Worm (Caenorhabditis elegans) whole organism, L1 larva: ENCODE measurements around the gene ger-1.

ENCODE experiments used
- C16A3.4 ChIP-seq: fragments of 150-350 bp; optimal IDR thresholded peaks from 2 replicates; lab custom pipeline; 2014; ENCODE audit warnings: missing biosample characterization, missing genetic modification characterization
- aha-1 ChIP-seq: fragments of 150-350 bp; optimal IDR thresholded peaks from 2 replicates; lab custom pipeline; 2014; ENCODE audit warnings: missing biosample characterization, missing genetic modification characterization
- aly-2 ChIP-seq: fragments of 150-350 bp; optimal IDR thresholded peaks from 2 replicates; lab custom pipeline; 2014; ENCODE audit warnings: missing biosample characterization, missing genetic modification characterization
- blmp-1 ChIP-seq: fragments of 150-350 bp; optimal IDR thresholded peaks from 2 replicates; lab custom pipeline; 2014; ENCODE audit warnings: missing biosample characterization, missing genetic modification characterization
- ceh-63 ChIP-seq: fragments of 200-800 bp; sonication (Bioruptor generic); optimal IDR thresholded peaks from 2 replicates; lab custom pipeline; 2018; ENCODE audit warnings: mild to moderate bottlenecking, missing genetic modification characterization, missing compliant biosample characterization
- ceh-82 ChIP-seq, 3 experiments: fragments of 150-350 bp in 1 of 3; sonication (generic microtip) in 2 of 3; optimal IDR thresholded peaks; 2 replicates each; lab custom pipeline; 2014 to 2017; ENCODE audit warnings: missing biosample characterization in 3 of 3, missing genetic modification characterization in 3 of 3
- ceh-88 ChIP-seq: fragments of 200-800 bp; sonication (Bioruptor generic); IDR thresholded peaks from 2 replicates; pipeline ENCODE4 v1.3.6; 2022; ENCODE audit warnings: missing genetic modification characterization, missing compliant biosample characterization
- ces-1 ChIP-seq: fragments of 150-350 bp; optimal IDR thresholded peaks from 2 replicates; lab custom pipeline; 2014; ENCODE audit warnings: missing biosample characterization, missing genetic modification reagents, missing genetic modification characterization
- dpl-1 ChIP-seq, 3 experiments: fragments of 150-350 bp in 2 of 3; sonication (generic microtip) in 1 of 3; optimal IDR thresholded peaks; 2 replicates each; lab custom pipeline; 2014 to 2017; ENCODE audit warnings: missing biosample characterization in 3 of 3, missing genetic modification characterization in 3 of 3, missing genetic modification reagents in 3 of 3
- efl-1 ChIP-seq, 4 experiments: fragments of 150-350 bp; optimal IDR thresholded peaks in 3 of 4; peaks in 1 of 4; 1 replicate in 1 of 4; 2 replicates in 3 of 4; lab custom pipeline; 2014; ENCODE audit warnings: missing biosample characterization in 2 of 4, missing genetic modification characterization in 2 of 4, missing genetic modification reagents in 2 of 4
- efl-3 ChIP-seq: fragments of 200-800 bp; sonication (Bioruptor generic); optimal IDR thresholded peaks from 2 replicates; lab custom pipeline; 2018; ENCODE audit warnings: mild to moderate bottlenecking, missing genetic modification characterization, missing compliant biosample characterization
- elt-3 ChIP-seq, 6 experiments: fragments of 150-350 bp in 1 of 6; sonication (generic microtip); optimal IDR thresholded peaks; 2 replicates each; lab custom pipeline; 2017 to 2018; ENCODE audit warnings: missing biosample characterization in 6 of 6, missing genetic modification characterization in 6 of 6, inconsistent platforms in 1 of 6
- ets-5 ChIP-seq: fragments of 200-800 bp; sonication (Bioruptor generic); IDR thresholded peaks from 2 replicates; pipeline ENCODE4 v1.3.6; 2022; ENCODE audit warnings: missing genetic modification characterization, missing compliant biosample characterization
- fkh-10 ChIP-seq: sonication (generic microtip); optimal IDR thresholded peaks from 2 replicates; lab custom pipeline; 2017; ENCODE audit warnings: missing biosample characterization, missing genetic modification reagents, missing genetic modification characterization
- fkh-8 ChIP-seq: sonication (generic microtip); optimal IDR thresholded peaks from 2 replicates; lab custom pipeline; 2016; ENCODE audit warnings: mild to moderate bottlenecking, missing genetic modification characterization, missing compliant biosample characterization
- fos-1 ChIP-seq: fragments of 150-350 bp; optimal IDR thresholded peaks from 2 replicates; lab custom pipeline; 2014; ENCODE audit warnings: missing biosample characterization, missing genetic modification characterization
- hlh-17 ChIP-seq: fragments of 200-800 bp; sonication (Bioruptor generic); optimal IDR thresholded peaks from 2 replicates; lab custom pipeline; 2018; ENCODE audit warnings: missing genetic modification characterization, mild to moderate bottlenecking, missing compliant biosample characterization, moderate library complexity, borderline replicate concordance
- hlh-4 ChIP-seq: sonication (generic microtip); optimal IDR thresholded peaks from 2 replicates; lab custom pipeline; 2016; ENCODE audit warnings: mild to moderate bottlenecking, missing genetic modification characterization, missing compliant biosample characterization
- irx-1 ChIP-seq: sonication (generic microtip); optimal IDR thresholded peaks from 2 replicates; lab custom pipeline; 2016; ENCODE audit warnings: missing genetic modification characterization, missing compliant biosample characterization
- jun-1 ChIP-seq: fragments of 150-350 bp; optimal IDR thresholded peaks from 2 replicates; lab custom pipeline; 2014; ENCODE audit warnings: missing biosample characterization, missing genetic modification reagents, missing genetic modification characterization
- lin-13 ChIP-seq: fragments of 150-350 bp; optimal IDR thresholded peaks from 2 replicates; lab custom pipeline; 2014; ENCODE audit warnings: missing biosample characterization, missing genetic modification reagents, missing genetic modification characterization
- lin-15B ChIP-seq: fragments of 150-350 bp; sonication (generic microtip); optimal IDR thresholded peaks from 3 replicates; lab custom pipeline; 2014; ENCODE audit warnings: missing biosample characterization, missing genetic modification characterization
- lin-35 ChIP-seq, 2 experiments: fragments of 150-350 bp; optimal IDR thresholded peaks; 2 replicates each; lab custom pipeline; 2014; ENCODE audit warnings: missing biosample characterization in 2 of 2, missing genetic modification characterization in 2 of 2, missing genetic modification reagents in 2 of 2
- lin-39 ChIP-seq: fragments of 150-350 bp; optimal IDR thresholded peaks from 2 replicates; lab custom pipeline; 2014; ENCODE audit warnings: missing biosample characterization, missing genetic modification reagents, missing genetic modification characterization
- lir-3 ChIP-seq: sonication (generic microtip); optimal IDR thresholded peaks from 2 replicates; lab custom pipeline; 2016; ENCODE audit warnings: mild to moderate bottlenecking, missing genetic modification characterization, moderate library complexity, missing compliant biosample characterization; ENCODE audit not compliant: poor library complexity
- mef-2 ChIP-seq: fragments of 150-350 bp; optimal IDR thresholded peaks from 2 replicates; lab custom pipeline; 2014; ENCODE audit warnings: missing biosample characterization, missing genetic modification characterization
- nhr-19 ChIP-seq: fragments of 200-800 bp; sonication (Bioruptor generic); conservative IDR thresholded peaks from 2 replicates; pipeline ENCODE4 v1.3.6; 2022; ENCODE audit warnings: missing genetic modification characterization, missing compliant biosample characterization
- nhr-237 ChIP-seq: fragments of 150-350 bp; optimal IDR thresholded peaks from 2 replicates; lab custom pipeline; 2014; ENCODE audit warnings: missing biosample characterization, missing genetic modification characterization
- nhr-77 ChIP-seq: fragments of 150-350 bp; optimal IDR thresholded peaks from 2 replicates; lab custom pipeline; 2014; ENCODE audit warnings: missing biosample characterization, missing genetic modification characterization
- nhr-85 ChIP-seq: sonication (generic microtip); peaks from one replicate; lab custom pipeline; 2016; ENCODE audit warnings: missing genetic modification characterization, inconsistent platforms, missing compliant biosample characterization
- sox-4 ChIP-seq: sonication (generic microtip); optimal IDR thresholded peaks from 2 replicates; lab custom pipeline; 2016; ENCODE audit warnings: missing genetic modification characterization, missing compliant biosample characterization
- sup-37 ChIP-seq: fragments of 200-800 bp; sonication (Bioruptor generic); optimal IDR thresholded peaks from 2 replicates; lab custom pipeline; 2018; ENCODE audit warnings: mild to moderate bottlenecking, missing genetic modification characterization, missing compliant biosample characterization
- swsn-7 ChIP-seq: sonication (generic microtip); optimal IDR thresholded peaks from 2 replicates; lab custom pipeline; 2016; ENCODE audit warnings: missing genetic modification characterization, missing compliant biosample characterization
- tbx-2 ChIP-seq: sonication (generic microtip); optimal IDR thresholded peaks from 2 replicates; lab custom pipeline; 2016; ENCODE audit warnings: missing genetic modification characterization, missing compliant biosample characterization
- unc-130 ChIP-seq: fragments of 150-350 bp; optimal IDR thresholded peaks from 2 replicates; lab custom pipeline; 2017; ENCODE audit warnings: missing biosample characterization, missing genetic modification characterization, inconsistent platforms
- xbp-1 ChIP-seq: sonication (generic microtip); optimal IDR thresholded peaks from 2 replicates; lab custom pipeline; 2016; ENCODE audit warnings: missing genetic modification characterization, missing compliant biosample characterization
- zip-4 ChIP-seq: fragments of 200-800 bp; sonication (Bioruptor generic); optimal IDR thresholded peaks from 2 replicates; lab custom pipeline; 2018; ENCODE audit warnings: mild to moderate bottlenecking, missing genetic modification characterization, moderate library complexity, missing compliant biosample characterization
- ztf-11 ChIP-seq, 2 experiments: sonication (generic microtip); optimal IDR thresholded peaks; 2 replicates each; lab custom pipeline; 2016 to 2017; ENCODE audit warnings: missing genetic modification characterization in 2 of 2, missing biosample characterization in 1 of 2, missing compliant biosample characterization in 1 of 2

ger-1 gene

ce11 chrIII:7063061-7063460 is 4.2 kb downstream of the ger-1 start:
- TF ChIP-seq unc-130 (no peak), nhr-85 (no peak), hlh-4 (tag; lab: Kevin White, UChicago) (no peak), ces-1 (GFP tag; lab: Kevin White, UChicago) (no peak), mef-2 (tag; lab: Kevin White, UChicago) (no peak), ceh-82 (tag; optimal IDR thresholded peaks at IDR 0.05; lab: Kevin White, UChicago) (no peak), blmp-1 (tag; lab: Kevin White, UChicago) (no peak), irx-1 (no peak)

DNA sequence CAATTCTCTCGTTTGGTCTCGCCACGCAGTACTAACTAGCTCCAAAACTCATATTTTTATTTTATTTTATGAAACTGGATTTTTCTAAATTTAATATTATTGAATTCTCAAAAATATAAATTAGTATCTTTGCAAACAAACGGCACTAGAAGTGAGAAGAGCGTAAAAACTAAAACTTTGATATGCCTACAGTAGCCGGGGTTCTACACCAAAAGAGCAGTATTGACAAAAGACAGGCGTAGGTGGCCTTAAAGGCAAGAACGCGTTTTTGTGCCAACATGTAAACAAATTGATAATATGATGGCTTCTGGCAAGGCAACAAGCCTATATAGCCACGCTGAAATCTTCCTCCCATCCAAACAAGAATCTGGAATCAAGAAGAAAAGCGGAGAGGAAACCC is 4.7 kb downstream of the ger-1 start, which contains the start of gene R01H2.1:
TSS of gene R01H2.1 (plus strand) at position 301 of the 400 bp plus-strand sequence.
- TF ChIP-seq ets-5 (GFP tag; lab: Robert Waterston, UW) (no peak), ceh-63 (GFP tag; lab: Kevin White, UChicago) (no peak), ceh-82 (tag; optimal IDR thresholded peaks at IDR 0.05; lab: Kevin White, UChicago) (no peak), jun-1 (tag; lab: Kevin White, UChicago) (no peak), nhr-77 (tag; lab: Kevin White, UChicago) (no peak)

DNA sequence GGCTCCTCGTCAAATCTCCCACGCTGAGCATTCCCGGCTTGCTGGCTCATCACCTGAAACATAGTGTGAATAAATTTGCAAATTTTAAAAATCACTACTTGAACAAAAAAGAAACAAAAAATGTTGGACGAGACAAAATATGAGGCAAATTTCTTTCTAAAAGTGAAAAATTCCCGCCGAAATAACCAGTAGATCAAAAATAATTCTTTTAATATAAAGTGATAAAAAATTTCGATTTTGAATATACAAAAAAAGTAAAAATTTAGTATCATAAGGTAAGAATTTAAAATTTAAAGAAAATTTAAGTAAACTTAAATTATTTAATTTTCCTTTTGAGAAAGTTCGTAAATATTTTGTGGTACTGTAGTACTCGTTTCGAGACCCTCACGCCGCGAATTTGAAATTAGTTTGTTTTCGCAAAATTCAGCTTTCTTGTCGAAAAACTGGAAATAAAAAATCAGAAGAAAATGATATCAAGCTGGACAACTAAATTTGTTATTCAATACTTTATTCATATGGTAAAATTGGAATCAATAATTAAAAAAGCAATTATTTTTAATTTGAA is 6.7 kb downstream of the ger-1 start, which contains the start of gene egg-2:
TSS of gene egg-2 (minus strand) at position 53 of the 565 bp plus-strand sequence.
- no peak for TF ChIP-seq lin-35 (GFP tag; optimal IDR thresholded peaks at IDR 0.05; lab: Kevin White, UChicago)
- no peak for TF ChIP-seq lin-13 (GFP tag; lab: Kevin White, UChicago)
- TF ChIP-seq mef-2 (tag; lab: Kevin White, UChicago) = no peak
- no peak for TF ChIP-seq efl-3 (GFP tag; lab: Kevin White, UChicago)
- TF ChIP-seq dpl-1 (GFP tag; optimal IDR thresholded peaks at IDR 0.05; lab: Kevin White, UChicago) = no peak
- no peak for TF ChIP-seq sox-4 (tag; lab: Kevin White, UChicago)
- TF ChIP-seq ceh-88 (GFP tag; lab: Robert Waterston, UW) = no peak
- no peak for TF ChIP-seq xbp-1 (tag; lab: Kevin White, UChicago)

DNA sequence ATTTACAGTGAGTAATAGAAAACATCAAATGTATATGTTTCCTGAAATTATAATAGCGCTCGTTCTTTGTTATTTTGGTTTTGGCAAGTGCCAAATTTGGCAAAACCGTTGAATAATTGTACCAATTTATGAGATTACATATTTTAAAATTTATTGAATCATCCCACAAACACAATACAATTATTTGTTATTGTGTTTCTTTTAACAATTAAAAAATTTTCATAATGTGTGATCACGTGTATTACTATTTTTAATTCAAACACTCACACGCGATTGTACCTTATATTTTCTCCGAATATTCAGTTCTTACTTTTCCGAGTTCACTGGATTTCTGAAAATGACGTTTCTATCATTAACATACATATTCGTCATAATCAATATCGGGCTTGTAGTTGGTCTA is 11.0 kb downstream of the ger-1 start, which contains the start of gene R01H2.2:
TSS of gene R01H2.2 (plus strand) at position 301 of the 400 bp plus-strand sequence.
- TF ChIP-seq C16A3.4 (no peak), lin-35 (GFP tag; optimal IDR thresholded peaks at IDR 0.05; lab: Kevin White, UChicago) (no peak), fkh-10 (GFP tag; lab: Kevin White, UChicago) (no peak), ceh-63 (GFP tag; lab: Kevin White, UChicago) (no peak), fkh-8 (tag; lab: Kevin White, UChicago) (no peak)

ce11 chrIII:7045643-7046042 is 21.6 kb downstream of the ger-1 start, which contains the start of gene R01H2.7:
TSS of gene R01H2.7 (minus strand) at chrIII:7045743.
- TF ChIP-seq lin-39 (tag; lab: Kevin White, UChicago) = no peak
- no peak for TF ChIP-seq nhr-237
- no peak for TF ChIP-seq swsn-7 (tag; lab: Kevin White, UChicago)
- no peak for TF ChIP-seq aha-1 (tag; lab: Kevin White, UChicago)
- no peak for TF ChIP-seq nhr-19 (GFP tag; lab: Robert Waterston, UW)
- no peak for TF ChIP-seq ztf-11 (tag; optimal IDR thresholded peaks at IDR 0.05; lab: Kevin White, UChicago)

DNA sequence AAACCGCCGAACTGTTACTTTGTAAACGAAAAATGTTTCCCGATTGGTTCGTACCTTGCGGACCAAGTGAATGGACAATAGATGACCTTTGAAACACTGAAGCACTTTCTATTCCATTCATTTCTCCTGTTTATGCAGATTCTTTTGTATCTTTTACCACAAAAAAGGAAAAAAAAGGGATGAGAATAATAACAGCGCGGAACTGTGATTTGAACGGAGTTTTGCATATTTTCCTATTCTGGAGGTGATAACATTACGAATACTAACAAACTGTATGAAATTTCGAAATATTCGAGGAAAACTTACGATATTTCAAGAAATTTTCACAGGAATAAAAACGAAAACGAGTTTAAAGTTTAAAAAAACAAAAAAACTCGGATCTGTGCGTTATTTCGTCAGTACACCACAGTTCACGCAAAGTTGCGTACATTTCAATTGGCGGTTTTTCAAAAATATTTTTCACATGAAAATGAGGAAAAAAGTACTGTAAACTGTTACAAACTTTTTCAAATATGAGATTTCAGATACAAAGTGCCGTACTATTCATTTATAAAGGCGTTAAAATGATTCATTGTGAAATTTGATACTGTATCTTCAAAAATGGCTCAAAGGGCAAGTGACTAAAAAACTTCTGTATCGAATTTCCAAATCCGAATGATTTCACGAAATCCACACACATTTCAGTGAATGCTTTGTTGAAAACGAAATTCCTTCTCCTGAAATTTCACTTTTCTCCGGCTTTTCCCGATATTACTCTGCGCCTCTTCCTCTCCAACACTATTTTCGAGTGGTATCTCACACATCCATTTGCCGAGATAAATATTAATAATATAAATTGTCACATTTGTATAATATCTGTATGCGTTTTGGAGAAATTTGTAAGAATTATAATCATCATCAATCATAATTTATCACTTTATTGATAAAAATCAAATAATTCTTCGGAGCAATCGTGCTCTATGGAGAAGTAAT is 32.7 kb downstream of the ger-1 start:
- TF ChIP-seq lin-39 (tag; lab: Kevin White, UChicago) (no peak), zip-4 (GFP tag; lab: Kevin White, UChicago) (no peak), aly-2 (tag; lab: Kevin White, UChicago) (no peak), sup-37 (no peak), C16A3.4 (no peak), elt-3 (tag; optimal IDR thresholded peaks at IDR 0.05; lab: Kevin White, UChicago) (no peak), blmp-1 (tag; lab: Kevin White, UChicago) (peak; percentile 45), fos-1 (no peak), hlh-17 (GFP tag; lab: Kevin White, UChicago) (no peak), efl-1 (optimal IDR thresholded peaks at IDR 0.05; lab: Kevin White, UChicago) (peak; percentile 19 to 92), efl-1 (GFP tag; optimal IDR thresholded peaks at IDR 0.05 in 1 of 2; lab: Kevin White, UChicago) (peak; percentile 59 to 91), efl-3 (GFP tag; lab: Kevin White, UChicago) (no peak), tbx-2 (no peak), lin-15B (tag; lab: Kevin White, UChicago) (no peak), lir-3 (no peak), nhr-237 (no peak)
